Worm (Caenorhabditis elegans): ENCODE measurements around the gene F29B9.5.

DNA sequence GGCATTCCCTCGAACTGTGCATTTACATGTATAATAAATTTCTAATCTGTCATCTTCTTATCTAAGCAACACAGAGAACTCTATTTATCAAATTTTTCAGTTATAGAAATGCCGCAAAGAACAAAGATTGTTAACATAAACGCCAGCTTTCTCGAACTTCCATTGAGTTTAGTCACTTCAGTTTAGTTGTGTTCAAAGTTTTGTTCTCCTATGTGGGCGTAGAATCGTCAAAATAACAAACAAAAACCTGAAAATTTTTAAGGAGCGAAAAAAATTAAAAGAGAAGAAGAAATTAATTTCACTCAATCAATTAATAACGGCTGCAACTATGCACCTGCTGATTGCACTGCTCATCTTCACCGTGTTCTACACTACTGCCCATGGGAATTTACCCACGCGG, 16.2 kb upstream of the F29B9.5 start, which contains the start of gene R105.5:
- TF ChIP-seq skn-1 (tag; optimal IDR thresholded peaks at IDR 0.05) (no peak), dpl-1 (GFP tag; optimal IDR thresholded peaks at IDR 0.05) (no peak), snpc-1.2 (GFP tag; IDR thresholded peaks at IDR 0.05) (no peak), mep-1 (tag; optimal IDR thresholded peaks at IDR 0.05) (no peak), nhr-76 (tag; optimal IDR thresholded peaks at IDR 0.05) (no peak), Y75B8A.6 (GFP tag; IDR thresholded peaks at IDR 0.05) (no peak), snpc-4 (tag; optimal IDR thresholded peaks at IDR 0.05) (no peak), lin-39 (tag; optimal IDR thresholded peaks at IDR 0.05) (no peak), ZK337.2 (GFP tag; IDR thresholded peaks at IDR 0.05) (no peak), fos-1 (tag; optimal IDR thresholded peaks at IDR 0.05) (no peak), F26F4.8 (GFP tag; conservative IDR thresholded peaks at IDR 0.05) (no peak), mdt-29 (GFP tag; IDR thresholded peaks at IDR 0.05) (no peak), nhr-25 (tag; optimal IDR thresholded peaks at IDR 0.05; ENCODE audit: borderline replicate concordance, insufficient read depth) (no peak)
